Fruit fly (Drosophila melanogaster): ENCODE results near the gene Sox21b.

DNA sequence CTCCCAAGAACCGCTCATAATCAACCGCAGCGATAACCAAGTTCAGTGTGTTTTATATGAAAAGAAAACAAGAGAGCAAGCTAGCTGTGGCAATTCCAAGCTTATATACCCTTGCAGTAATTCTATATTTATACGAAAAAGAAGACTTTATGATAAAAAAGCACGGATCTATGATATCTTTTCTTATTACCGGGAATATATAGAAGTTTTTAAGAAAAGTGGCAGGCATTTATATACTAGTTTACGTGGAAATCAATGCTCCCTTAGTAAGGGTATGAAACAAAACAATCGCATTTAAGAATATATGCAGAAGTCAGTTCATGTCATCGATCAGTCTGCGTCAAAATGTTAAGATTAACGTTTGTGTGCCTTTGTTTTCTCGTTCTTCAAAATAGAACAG lies 47.8 kb downstream of the Sox21b start, which contains the start of gene CG8100:
- no peak for TF ChIP-seq CG5204 (GFP tag; optimal IDR thresholded peaks at IDR 0.05)
- TF ChIP-seq CG7045 (GFP tag; optimal IDR thresholded peaks at IDR 0.05), result no peak
- TF ChIP-seq cic (GFP tag; optimal IDR thresholded peaks at IDR 0.05), result no peak
- no peak for TF ChIP-seq Mnt (GFP tag; optimal IDR thresholded peaks at IDR 0.05)
- TF ChIP-seq tj (GFP tag; optimal IDR thresholded peaks at IDR 0.05), result no peak
- no peak for TF ChIP-seq cnc (optimal IDR thresholded peaks at IDR 0.05)
- TF ChIP-seq CG11617 (GFP tag; optimal IDR thresholded peaks at IDR 0.05), result no peak
- no peak for TF ChIP-seq pad (GFP tag; optimal IDR thresholded peaks at IDR 0.05)
- TF ChIP-seq Clk (GFP tag; optimal IDR thresholded peaks at IDR 0.05), result no peak
- no peak for TF ChIP-seq kay (GFP tag; ENCODE audit: borderline replicate concordance)
- TF ChIP-seq CG1620 (GFP tag; optimal IDR thresholded peaks at IDR 0.05), result no peak
- no peak for TF ChIP-seq toe (GFP tag; optimal IDR thresholded peaks at IDR 0.05)

All from whole organism, adult.